Fruit fly (Drosophila melanogaster) whole organism, prepupa: ENCODE results near the gene CecA1.

Experiments used
- Blimp-1 ChIP-seq: fragments of 200-800 bp; sonication (Bioruptor generic); optimal IDR thresholded peaks from 3 replicates; lab custom pipeline; 2017; ENCODE audit warnings: missing biosample characterization, missing genetic modification characterization, mild to moderate bottlenecking, moderate library complexity, missing genetic modification reagents
- CG3032 ChIP-seq: fragments of 200-800 bp; optimal IDR thresholded peaks from 2 replicates; lab custom pipeline; 2019; ENCODE audit warnings: missing biosample characterization, mild to moderate bottlenecking, missing genetic modification characterization, moderate library complexity
- CG6808 ChIP-seq: fragments of 200-800 bp; sonication (Bioruptor generic); optimal IDR thresholded peaks from 3 replicates; lab custom pipeline; 2017; ENCODE audit warnings: missing biosample characterization, missing genetic modification characterization, mild to moderate bottlenecking, moderate library complexity, missing genetic modification reagents
- vri ChIP-seq: fragments of 200-800 bp; sonication (Bioruptor generic); optimal IDR thresholded peaks from 3 replicates; lab custom pipeline; 2016; ENCODE audit warnings: missing biosample characterization, mild to moderate bottlenecking, missing genetic modification characterization

- TF ChIP-seq CG3032: no peak
- TF ChIP-seq vri (GFP tag; lab: Kevin White, UChicago): no peak
- TF ChIP-seq CG6808 (GFP tag; lab: Kevin White, UChicago): no peak
- no peak for TF ChIP-seq Blimp-1 (GFP tag; lab: Kevin White, UChicago)
These were observed 13.9 kb downstream of the CecA1 start for dm6 chr3R:30224577-30224976.
